Worm (Caenorhabditis elegans): ENCODE results near the gene F32E10.5.

The F32E10.5 gene

DNA sequence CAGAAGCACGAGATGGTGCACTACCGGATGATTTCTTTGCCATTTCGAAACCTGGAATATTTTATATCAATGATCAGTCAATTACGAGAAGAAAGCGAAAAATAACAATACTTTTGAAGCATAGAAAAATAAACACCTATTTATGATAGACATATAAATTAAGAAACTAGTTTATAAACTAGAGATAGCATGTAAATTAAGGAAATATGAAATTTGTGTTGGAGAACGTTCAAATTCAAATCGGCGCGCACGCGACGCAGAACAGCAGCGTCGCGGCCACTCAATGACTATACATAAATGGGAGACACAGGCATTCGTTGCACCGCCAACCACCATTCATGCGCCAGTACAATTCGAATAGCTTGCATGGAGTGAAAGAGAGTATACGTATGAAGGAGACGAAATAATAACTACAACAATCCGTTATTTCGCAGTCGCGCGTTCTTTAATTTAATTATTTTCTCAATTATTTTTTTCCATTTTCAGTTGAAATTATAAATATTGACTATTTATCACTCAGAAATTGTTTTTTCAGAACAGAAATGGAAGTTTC lies 2.0 kb upstream of the F32E10.5 start, which contains the start of the genes cec-5 and nol-10 (continued):
- TF ChIP-seq lir-3 (tag; optimal IDR thresholded peaks at IDR 0.05; ENCODE audit: poor library complexity), result peak; percentile 23
- TF ChIP-seq nhr-237 (tag; optimal IDR thresholded peaks at IDR 0.05), result peak; percentile 32
- TF ChIP-seq nhr-19 (GFP tag; conservative IDR thresholded peaks at IDR 0.05), result peak; percentile 44
- TF ChIP-seq tlp-1 (tag; optimal IDR thresholded peaks at IDR 0.05), result no peak
- TF ChIP-seq Y116A8C.19 (tag; optimal IDR thresholded peaks at IDR 0.05; ENCODE audit: borderline replicate concordance), result no peak
- peak; percentile 38 for TF ChIP-seq zag-1 (tag; optimal IDR thresholded peaks at IDR 0.05)
- peak; percentile 58 for TF ChIP-seq egl-13 (tag; optimal IDR thresholded peaks at IDR 0.05)
- TF ChIP-seq egl-27 (tag; optimal IDR thresholded peaks at IDR 0.05), result peak in 1 of 2 experiments; percentile 33
- TF ChIP-seq nhr-11 (tag; optimal IDR thresholded peaks at IDR 0.05), result no peak
- TF ChIP-seq nhr-20 (tag; optimal IDR thresholded peaks at IDR 0.05), result peak; percentile 74
- no peak for TF ChIP-seq sptf-1 (tag; optimal IDR thresholded peaks at IDR 0.05)
- peak; percentile 48 for TF ChIP-seq elt-2 (tag; optimal IDR thresholded peaks at IDR 0.05)
- TF ChIP-seq mef-2 (tag; optimal IDR thresholded peaks at IDR 0.05), result no peak
- peak; percentile 85 for TF ChIP-seq nhr-71 (tag; optimal IDR thresholded peaks at IDR 0.05)
- TF ChIP-seq hlh-17 (GFP tag; optimal IDR thresholded peaks at IDR 0.05; ENCODE audit: borderline replicate concordance), result no peak
- TF ChIP-seq ces-1 (GFP tag; optimal IDR thresholded peaks at IDR 0.05), result no peak
- peak; percentile 71 for TF ChIP-seq fkh-8 (tag; optimal IDR thresholded peaks at IDR 0.05)
- TF ChIP-seq mdl-1 (tag; optimal IDR thresholded peaks at IDR 0.05), result peak in 1 of 2 experiments; percentile 68
- TF ChIP-seq nhr-12 (tag; optimal IDR thresholded peaks at IDR 0.05), result no peak
- no peak for TF ChIP-seq nhr-76 (tag; optimal IDR thresholded peaks at IDR 0.05)
- peak; percentile 47 for TF ChIP-seq F16B12.6 (tag; optimal IDR thresholded peaks at IDR 0.05)
- TF ChIP-seq hlh-4 (tag; optimal IDR thresholded peaks at IDR 0.05), result no peak
- no peak for TF ChIP-seq C04F5.9 (tag; optimal IDR thresholded peaks at IDR 0.05)
- no peak for TF ChIP-seq hpl-2 (GFP tag; optimal IDR thresholded peaks at IDR 0.05)
- peak; percentile 81 for TF ChIP-seq lin-15B (tag; optimal IDR thresholded peaks at IDR 0.05)
- peak; percentile 79 for TF ChIP-seq C16A3.4 (tag; optimal IDR thresholded peaks at IDR 0.05)
- peak; percentile 91 for TF ChIP-seq lin-14 (GFP tag; optimal IDR thresholded peaks at IDR 0.05)
- no peak for TF ChIP-seq C34B4.2 (tag; optimal IDR thresholded peaks at IDR 0.05)
- peak; percentile 72 for TF ChIP-seq unc-130 (tag; optimal IDR thresholded peaks at IDR 0.05)
- no peak for TF ChIP-seq pqm-1 (tag; optimal IDR thresholded peaks at IDR 0.05)
- no peak for TF ChIP-seq ets-5 (GFP tag; IDR thresholded peaks at IDR 0.05)
- TF ChIP-seq nhr-77 (tag; optimal IDR thresholded peaks at IDR 0.05), result peak; percentile 66
- TF ChIP-seq lin-35 (GFP tag; optimal IDR thresholded peaks at IDR 0.05), result peak; percentile 78 to 87
- peak; percentile 47; the same call in 1 of the 2 replicates for TF ChIP-seq isw-1 (GFP tag; IDR thresholded peaks at IDR 0.05)
- no peak for TF ChIP-seq nhr-84 (tag; optimal IDR thresholded peaks at IDR 0.05)
- TF ChIP-seq ceh-8 (GFP tag; optimal IDR thresholded peaks at IDR 0.05), result no peak
- peak; percentile 74 for TF ChIP-seq nhr-47 (tag; optimal IDR thresholded peaks at IDR 0.05)
- TF ChIP-seq dpl-1 (GFP tag; optimal IDR thresholded peaks at IDR 0.05), result peak; percentile 67 to 80 (median 74)
- TF ChIP-seq pax-3 (tag; optimal IDR thresholded peaks at IDR 0.05), result no peak
- no peak for TF ChIP-seq ceh-63 (GFP tag; optimal IDR thresholded peaks at IDR 0.05)
- peak; percentile 12 to 66 (median 54) for TF ChIP-seq ceh-82 (tag; optimal IDR thresholded peaks at IDR 0.05)
- no peak for TF ChIP-seq nhr-28 (tag; optimal IDR thresholded peaks at IDR 0.05)
- peak; percentile 75 for TF ChIP-seq swsn-7 (tag; optimal IDR thresholded peaks at IDR 0.05)
- TF ChIP-seq blmp-1 (tag; optimal IDR thresholded peaks at IDR 0.05), result peak; percentile 34
- TF ChIP-seq lin-13 (GFP tag; optimal IDR thresholded peaks at IDR 0.05), result peak; percentile 73
- peak; percentile 71 for TF ChIP-seq xbp-1 (tag; optimal IDR thresholded peaks at IDR 0.05)
- TF ChIP-seq ama-1 (optimal IDR thresholded peaks at IDR 0.05), result no peak
- TF ChIP-seq ztf-11 (tag; optimal IDR thresholded peaks at IDR 0.05), result peak in 1 of 2 experiments; percentile 29
- peak; percentile 78 to 81 for TF ChIP-seq efl-1 (optimal IDR thresholded peaks at IDR 0.05)
- peak; percentile 75 to 96 for TF ChIP-seq efl-1 (GFP tag; optimal IDR thresholded peaks at IDR 0.05 in 1 of 2)
- no peak for TF ChIP-seq aly-2 (tag; optimal IDR thresholded peaks at IDR 0.05)
- no peak for TF ChIP-seq alr-1 (tag; optimal IDR thresholded peaks at IDR 0.05; ENCODE audit: borderline replicate concordance)
- no peak for TF ChIP-seq fkh-4 (tag; optimal IDR thresholded peaks at IDR 0.05; ENCODE audit: borderline replicate concordance)

All from whole organism, L1 larva.